Fruit fly (Drosophila melanogaster): Measurements from ENCODE around the gene CG5418.

The CG5418 gene

DNA sequence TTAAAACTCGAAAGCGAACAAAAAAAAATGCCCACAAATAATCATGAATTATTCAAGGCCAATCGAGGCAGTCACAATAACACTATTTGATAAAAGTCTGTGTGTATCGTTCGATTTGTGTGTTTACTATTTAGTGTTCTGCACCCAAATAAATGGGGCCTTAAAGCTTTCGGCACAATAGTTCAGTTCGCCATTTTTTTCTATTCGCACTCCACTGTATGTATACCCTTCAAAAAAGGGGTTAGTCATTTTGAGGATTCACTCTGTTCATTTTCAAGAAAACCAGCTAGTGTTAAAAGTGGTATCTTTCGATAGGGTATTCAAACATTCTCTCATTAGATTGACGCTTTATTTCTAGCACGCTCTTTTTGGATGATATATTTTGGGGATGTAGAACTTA lies 14.6 kb upstream of the CG5418 start (continued):
- TF ChIP-seq Atf-2 (GFP tag; optimal IDR thresholded peaks at IDR 0.05) (peak; percentile 29), cwo (GFP tag; optimal IDR thresholded peaks at IDR 0.05) (peak; percentile 46), Bteb2 (GFP tag; optimal IDR thresholded peaks at IDR 0.05) (peak; percentile 13), Xrp1 (GFP tag; IDR thresholded peaks at IDR 0.05) (no peak), vfl (GFP tag; optimal IDR thresholded peaks at IDR 0.05) (peak; percentile 33), CG12104 (GFP tag; optimal IDR thresholded peaks at IDR 0.05) (peak; percentile 22), caup (GFP tag; optimal IDR thresholded peaks at IDR 0.05; ENCODE audit: severe bottlenecking) (peak; percentile 42), CG3281 (GFP tag; optimal IDR thresholded peaks at IDR 0.05) (peak; percentile 68), CG13296 (GFP tag; optimal IDR thresholded peaks at IDR 0.05) (peak; percentile 55), CG12769 (tag; optimal IDR thresholded peaks at IDR 0.05) (peak; percentile 84), fd102C (GFP tag; optimal IDR thresholded peaks at IDR 0.05) (no peak), Ada2b (GFP tag; IDR thresholded peaks at IDR 0.05) (0 out of 2 replicates have a peak, but pooled peaks have one; percentile 6), psq (GFP tag; optimal IDR thresholded peaks at IDR 0.05) (no peak), Blimp-1 (GFP tag; optimal IDR thresholded peaks at IDR 0.05) (no peak), vnd (GFP tag; IDR thresholded peaks at IDR 0.05; ENCODE audit: partially characterized antibody) (no peak), ham (GFP tag; IDR thresholded peaks at IDR 0.05) (peak; percentile 26; the same call in 1 of the 2 replicates), CG17612 (GFP tag; IDR thresholded peaks at IDR 0.05) (no peak), CG7839 (tag; optimal IDR thresholded peaks at IDR 0.05) (peak; percentile 51), CG17359 (tag; optimal IDR thresholded peaks at IDR 0.05) (peak; percentile 28), CG9727 (GFP tag; optimal IDR thresholded peaks at IDR 0.05) (peak; percentile 47), Nf-YB (GFP tag; optimal IDR thresholded peaks at IDR 0.05) (peak; percentile 28), slp2 (GFP tag; optimal IDR thresholded peaks at IDR 0.05) (no peak), tx (GFP tag; optimal IDR thresholded peaks at IDR 0.05) (peak; percentile 36), CG14860 (GFP tag; IDR thresholded peaks at IDR 0.05; ENCODE audit: partially characterized antibody) (no peak), ase (GFP tag; IDR thresholded peaks at IDR 0.05) (no peak; the same call in 2 of the 3 replicates), CG11723 (GFP tag; optimal IDR thresholded peaks at IDR 0.05) (peak; percentile 14), odd (GFP tag; optimal IDR thresholded peaks at IDR 0.05) (no peak), Sox100B (GFP tag; optimal IDR thresholded peaks at IDR 0.05) (no peak), mirr (GFP tag; optimal IDR thresholded peaks at IDR 0.05) (peak; percentile 68), knrl (GFP tag; IDR thresholded peaks at IDR 0.05; ENCODE audit: partially characterized antibody) (no peak), kay (GFP tag; optimal IDR thresholded peaks at IDR 0.05) (peak; percentile 17), Dip3 (GFP tag; optimal IDR thresholded peaks at IDR 0.05) (peak; percentile 43), CG7786 (GFP tag; optimal IDR thresholded peaks at IDR 0.05) (peak; percentile 55), lbe (GFP tag; optimal IDR thresholded peaks at IDR 0.05) (no peak), al (GFP tag; IDR thresholded peaks at IDR 0.05) (peak; percentile 81), pum (GFP tag; optimal IDR thresholded peaks at IDR 0.05) (no peak), pb (GFP tag; optimal IDR thresholded peaks at IDR 0.05) (peak; percentile 14), B-H2 (GFP tag; optimal IDR thresholded peaks at IDR 0.05) (peak; percentile 84), CG34422 (GFP tag; IDR thresholded peaks at IDR 0.05) (no peak), nmo (GFP tag; optimal IDR thresholded peaks at IDR 0.05) (no peak), ERR (GFP tag; optimal IDR thresholded peaks at IDR 0.05) (peak; percentile 56), CG10543 (GFP tag; optimal IDR thresholded peaks at IDR 0.05) (peak; percentile 77), NfI (GFP tag; optimal IDR thresholded peaks at IDR 0.05) (peak; percentile 32), CG11247 (GFP tag; IDR thresholded peaks at IDR 0.05) (peak; percentile 39; the same call in 1 of the 2 replicates), vvl (GFP tag; IDR thresholded peaks at IDR 0.05) (peak; percentile 68), Dek (tag; optimal IDR thresholded peaks at IDR 0.05) (peak; percentile 68), seq (GFP tag; IDR thresholded peaks at IDR 0.05) (peak; percentile 50; the same call in 1 of the 2 replicates), dan (GFP tag; IDR thresholded peaks at IDR 0.05) (no peak), CG13424 (tag; optimal IDR thresholded peaks at IDR 0.05) (peak; percentile 50), Myb (GFP tag; optimal IDR thresholded peaks at IDR 0.05) (peak; percentile 42), HLH54F (GFP tag; optimal IDR thresholded peaks at IDR 0.05) (peak; percentile 76)
